Fruit fly (Drosophila melanogaster): ENCODE results near the gene ttk.

The ttk gene

DNA sequence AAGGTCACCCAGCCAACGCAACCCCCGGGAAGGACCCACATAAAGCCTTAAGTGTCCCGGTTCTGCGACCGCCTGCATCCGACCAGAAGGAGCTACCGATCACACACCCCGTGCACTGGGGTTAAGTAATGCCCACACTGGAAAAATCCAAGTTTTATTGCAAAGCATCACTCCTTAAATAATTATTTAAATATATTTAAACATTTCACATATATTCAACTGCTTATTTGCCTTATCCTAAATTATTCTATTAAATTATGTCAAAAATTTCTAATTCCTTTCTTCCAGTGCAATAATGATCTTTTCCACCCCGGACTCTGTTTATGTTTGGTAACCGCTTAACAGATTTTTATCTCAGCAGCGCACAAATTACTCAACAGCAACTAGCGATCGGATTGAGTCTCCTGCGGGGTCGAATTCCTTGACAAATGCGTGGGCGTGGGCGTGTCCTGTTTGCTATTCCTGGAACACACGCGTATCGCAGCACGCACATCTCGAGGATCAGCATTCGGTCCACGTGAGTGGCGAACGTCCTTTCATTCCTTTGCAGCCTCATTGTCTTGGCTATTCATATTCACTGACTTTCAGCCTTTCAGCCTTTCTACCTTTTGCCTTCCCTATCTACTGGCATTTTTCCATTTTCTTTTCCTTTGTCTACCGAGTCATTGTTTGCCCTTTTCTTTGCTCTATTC lies 9.0 kb upstream of the ttk start (continued):
- TF ChIP-seq chn (GFP tag; optimal IDR thresholded peaks at IDR 0.05) (peak; percentile 13), stc (GFP tag; IDR thresholded peaks at IDR 0.05) (no peak), CG6175 (GFP tag; IDR thresholded peaks at IDR 0.05) (no peak), Blimp-1 (GFP tag; optimal IDR thresholded peaks at IDR 0.05) (no peak), CG2202 (tag; optimal IDR thresholded peaks at IDR 0.05) (peak; percentile 57), tx (GFP tag; optimal IDR thresholded peaks at IDR 0.05) (no peak), Gsc (GFP tag; IDR thresholded peaks at IDR 0.05) (no peak), pum (GFP tag; optimal IDR thresholded peaks at IDR 0.05) (no peak), CG33213 (GFP tag; optimal IDR thresholded peaks at IDR 0.05) (no peak), fd96Cb (tag; optimal IDR thresholded peaks at IDR 0.05) (peak; percentile 43), GATAe (GFP tag; conservative IDR thresholded peaks at IDR 0.05) (no peak), ind (GFP tag; optimal IDR thresholded peaks at IDR 0.05) (no peak), CG4617 (GFP tag; optimal IDR thresholded peaks at IDR 0.05; ENCODE audit: borderline replicate concordance) (no peak), CG13123 (GFP tag; optimal IDR thresholded peaks at IDR 0.05) (peak; percentile 7), CG11398 (GFP tag; optimal IDR thresholded peaks at IDR 0.05) (no peak), dpn (GFP tag; optimal IDR thresholded peaks at IDR 0.05) (no peak), Fer2 (tag; optimal IDR thresholded peaks at IDR 0.05) (no peak), ci (GFP tag; IDR thresholded peaks at IDR 0.05) (no peak), CG6813 (GFP tag; optimal IDR thresholded peaks at IDR 0.05) (peak; percentile 22), CG10462 (GFP tag; optimal IDR thresholded peaks at IDR 0.05) (no peak), CG1233 (GFP tag; optimal IDR thresholded peaks at IDR 0.05) (peak; percentile 15), trem (tag; optimal IDR thresholded peaks at IDR 0.05) (peak; percentile 42), Aef1 (GFP tag; IDR thresholded peaks at IDR 0.05) (no peak), CG12155 (GFP tag; optimal IDR thresholded peaks at IDR 0.05) (peak; percentile 23), CG14441 (GFP tag; IDR thresholded peaks at IDR 0.05) (no peak), CG4424 (GFP tag; optimal IDR thresholded peaks at IDR 0.05) (peak; percentile 58), jing (GFP tag; optimal IDR thresholded peaks at IDR 0.05) (no peak), Hmr (GFP tag; optimal IDR thresholded peaks at IDR 0.05) (no peak), row (GFP tag; IDR thresholded peaks at IDR 0.05) (peak; percentile 70), CG34422 (GFP tag; IDR thresholded peaks at IDR 0.05) (no peak; the same call in 2 of the 3 replicates), CG1602 (GFP tag; optimal IDR thresholded peaks at IDR 0.05) (peak; percentile 54), dm (GFP tag; optimal IDR thresholded peaks at IDR 0.05) (no peak), scrt (GFP tag; optimal IDR thresholded peaks at IDR 0.05) (no peak), B-H1 (GFP tag; IDR thresholded peaks at IDR 0.05) (no peak), abd-A (tag; optimal IDR thresholded peaks at IDR 0.05) (no peak), Lhr (GFP tag; optimal IDR thresholded peaks at IDR 0.05) (peak; percentile 25), chm (GFP tag; IDR thresholded peaks at IDR 0.05) (no peak), H2.0 (GFP tag; IDR thresholded peaks at IDR 0.05) (peak; percentile 18; the same call in 1 of the 2 replicates), Dfd (GFP tag; optimal IDR thresholded peaks at IDR 0.05) (no peak), sim (GFP tag; IDR thresholded peaks at IDR 0.05) (no peak), Sry-β (GFP tag; optimal IDR thresholded peaks at IDR 0.05) (no peak), CG16813 (GFP tag; IDR thresholded peaks at IDR 0.05; ENCODE audit: partially characterized antibody) (no peak), CG17612 (GFP tag; IDR thresholded peaks at IDR 0.05) (no peak), CG4730 (GFP tag; IDR thresholded peaks at IDR 0.05) (0 out of 2 replicates have a peak, but pooled peaks have one; percentile 15), CG11085 (GFP tag; IDR thresholded peaks at IDR 0.05) (no peak), toy (GFP tag; IDR thresholded peaks at IDR 0.05) (no peak), CG12299 (tag; optimal IDR thresholded peaks at IDR 0.05) (no peak), sens (GFP tag) (peak; percentile 79), oc (tag; optimal IDR thresholded peaks at IDR 0.05) (no peak), CG11504 (tag; optimal IDR thresholded peaks at IDR 0.05) (peak; percentile 12), bbx (GFP tag; IDR thresholded peaks at IDR 0.05; ENCODE audit: partially characterized antibody) (no peak)

Data from whole organism, embryonic.